Worm (Caenorhabditis elegans): ENCODE results near the gene F56D6.14.

DNA sequence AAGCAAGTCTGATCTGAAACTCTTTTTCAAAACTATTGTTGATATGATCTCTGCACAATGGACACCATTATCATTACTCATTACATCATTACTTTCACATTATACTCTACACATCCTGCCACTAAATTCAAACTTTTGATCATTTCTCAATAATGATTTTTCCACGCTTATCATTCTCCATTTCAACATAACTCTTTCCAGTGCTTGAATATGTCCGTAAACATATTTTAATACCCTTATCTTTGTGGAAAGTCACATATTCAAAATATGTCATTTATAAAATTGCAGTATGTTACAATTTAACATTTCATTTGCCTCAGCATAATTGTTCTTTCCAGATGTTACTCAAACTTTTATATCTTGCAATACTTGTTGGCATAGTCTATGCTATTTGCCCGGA is 42.9 kb downstream of the F56D6.14 start, which contains the start of gene clec-75:
- TF ChIP-seq ceh-36 (tag; optimal IDR thresholded peaks at IDR 0.05) (no peak), scrt-1 (GFP tag; IDR thresholded peaks at IDR 0.05) (no peak), flt-1 (GFP tag; IDR thresholded peaks at IDR 0.05) (no peak), ama-1 (optimal IDR thresholded peaks at IDR 0.05) (no peak), ets-7 (tag; optimal IDR thresholded peaks at IDR 0.05) (no peak), pes-1 (GFP tag; IDR thresholded peaks at IDR 0.05) (no peak), sea-1 (GFP tag; conservative IDR thresholded peaks at IDR 0.05) (no peak), hnd-1 (tag; optimal IDR thresholded peaks at IDR 0.05) (no peak), F13C5.2 (tag; optimal IDR thresholded peaks at IDR 0.05) (no peak), tbx-37 (GFP tag; conservative IDR thresholded peaks at IDR 0.05) (no peak), ceh-13 (GFP tag; optimal IDR thresholded peaks at IDR 0.05) (no peak), tra-4 (tag; optimal IDR thresholded peaks at IDR 0.05) (no peak)
